Worm (Caenorhabditis elegans): Measurements from ENCODE around the gene T14B4.5.
A peak's percentile ranks its signal among the peaks of the same experiment; 100 is the strongest.

T14B4.5 gene

DNA sequence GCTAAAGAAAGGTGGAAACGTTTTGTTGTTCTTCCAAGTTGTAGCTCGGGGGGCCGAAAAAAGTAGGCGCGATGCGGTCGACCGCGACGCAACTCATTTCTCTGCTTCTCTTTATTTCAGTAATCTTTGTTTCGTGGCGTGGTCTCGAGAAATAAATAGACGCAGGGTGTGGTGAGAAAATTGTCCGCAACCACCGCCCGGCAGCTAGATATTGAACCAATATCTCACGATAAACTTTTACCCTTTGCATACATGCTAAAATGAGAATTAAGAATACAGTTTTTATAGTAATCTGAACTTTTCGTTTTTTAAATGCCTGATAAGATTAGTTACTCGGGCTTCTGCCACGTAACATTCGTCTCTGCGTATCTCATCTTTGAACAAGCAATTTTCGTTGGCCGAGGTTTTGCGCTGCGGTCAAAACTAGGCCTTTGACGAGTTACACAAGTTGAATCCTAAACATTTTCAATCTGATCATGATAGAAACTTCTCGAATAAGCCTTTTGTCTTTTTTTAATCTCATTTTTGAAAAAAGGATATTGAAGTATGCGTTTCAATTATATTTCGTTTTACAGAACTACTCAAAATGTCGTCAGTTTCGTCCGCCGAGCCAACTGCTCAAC is 32.9 kb upstream of the T14B4.5 start, which contains the start of gene gyf-1:
Gene gyf-1 (plus strand): TSS at position 573 of the 623 bp plus-strand sequence.
- TF ChIP-seq arid-1 (GFP tag; conservative IDR thresholded peaks at IDR 0.05) (no peak), lin-1 (GFP tag; IDR thresholded peaks at IDR 0.05) (no peak), Y5F2A.4 (GFP tag; optimal IDR thresholded peaks at IDR 0.05) (no peak), egl-43 (GFP tag; IDR thresholded peaks at IDR 0.05) (no peak), ama-1 (optimal IDR thresholded peaks at IDR 0.05) (peak; percentile 19), nhr-10 (tag; optimal IDR thresholded peaks at IDR 0.05) (no peak), hlh-11 (tag; optimal IDR thresholded peaks at IDR 0.05) (peak; percentile 69), Y48G9A.11 (GFP tag; IDR thresholded peaks at IDR 0.05) (no peak), nhr-6 (tag; optimal IDR thresholded peaks at IDR 0.05) (peak; percentile 31), F49E8.2 (tag; optimal IDR thresholded peaks at IDR 0.05; ENCODE audit: borderline replicate concordance) (no peak), lin-13 (GFP tag; optimal IDR thresholded peaks at IDR 0.05) (no peak), unc-62 (GFP tag; optimal IDR thresholded peaks at IDR 0.05 in 1 of 2) (peak in 1 of 2 experiments; percentile 33), unc-62 (tag; optimal IDR thresholded peaks at IDR 0.05) (no peak), ctbp-1 (GFP tag; IDR thresholded peaks at IDR 0.05) (0 out of 2 replicates have a peak, but pooled peaks have one; percentile 34), T26A8.4 (GFP tag; IDR thresholded peaks at IDR 0.05) (no peak), hlh-30 (tag; optimal IDR thresholded peaks at IDR 0.05; ENCODE audit: insufficient read depth) (peak; percentile 71), zip-2 (tag; optimal IDR thresholded peaks at IDR 0.05) (no peak), sdz-12 (GFP tag; optimal IDR thresholded peaks at IDR 0.05) (no peak), ztf-11 (tag; optimal IDR thresholded peaks at IDR 0.05) (no peak), lsy-2 (tag; optimal IDR thresholded peaks at IDR 0.05) (peak in 1 of 2 experiments; percentile 44), ceh-62 (tag; optimal IDR thresholded peaks at IDR 0.05) (no peak), mxl-3 (GFP tag; optimal IDR thresholded peaks at IDR 0.05) (peak; percentile 79), snpc-4 (tag; optimal IDR thresholded peaks at IDR 0.05) (no peak), zfp-2 (tag; optimal IDR thresholded peaks at IDR 0.05) (no peak), dmd-6 (GFP tag; IDR thresholded peaks at IDR 0.05) (peak; percentile 29; the same call in 1 of the 2 replicates), nhr-237 (tag; optimal IDR thresholded peaks at IDR 0.05) (no peak), nhr-28 (tag; optimal IDR thresholded peaks at IDR 0.05) (peak; percentile 63), R02D3.7 (tag; optimal IDR thresholded peaks at IDR 0.05) (no peak), hif-1 (tag; optimal IDR thresholded peaks at IDR 0.05) (peak in 1 of 2 experiments; percentile 63), F44E2.7 (GFP tag; IDR thresholded peaks at IDR 0.05) (no peak), dmd-9 (GFP tag; IDR thresholded peaks at IDR 0.05) (no peak), ztf-7 (tag; optimal IDR thresholded peaks at IDR 0.05) (no peak), hmg-1.1 (GFP tag; IDR thresholded peaks at IDR 0.05) (peak; percentile 56; the same call in 1 of the 2 replicates), nhr-41 (GFP tag; IDR thresholded peaks at IDR 0.05) (no peak), pha-4 (GFP tag; IDR thresholded peaks at IDR 0.05) (no peak), pha-4 (tag; optimal IDR thresholded peaks at IDR 0.05) (no peak), mdl-1 (tag; optimal IDR thresholded peaks at IDR 0.05) (peak in 1 of 2 experiments; percentile 7), pqm-1 (tag; optimal IDR thresholded peaks at IDR 0.05) (peak; percentile 30), rbr-2 (tag; optimal IDR thresholded peaks at IDR 0.05) (peak; percentile 23), dpl-1 (GFP tag; optimal IDR thresholded peaks at IDR 0.05) (peak; percentile 24), vab-7 (GFP tag; IDR thresholded peaks at IDR 0.05) (peak; percentile 34; the same call in 1 of the 2 replicates), zip-11 (GFP tag; IDR thresholded peaks at IDR 0.05) (no peak), ceh-28 (tag; optimal IDR thresholded peaks at IDR 0.05) (no peak), nhr-76 (tag; optimal IDR thresholded peaks at IDR 0.05) (no peak), nhr-11 (tag; optimal IDR thresholded peaks at IDR 0.05) (peak; percentile 39), php-3 (GFP tag; IDR thresholded peaks at IDR 0.05) (no peak), mep-1 (tag; optimal IDR thresholded peaks at IDR 0.05) (no peak), Y75B8A.6 (GFP tag; IDR thresholded peaks at IDR 0.05) (no peak), aha-1 (tag) (peak; percentile 65), mes-2 (tag; optimal IDR thresholded peaks at IDR 0.05; ENCODE audit: poor library complexity, severe bottlenecking) (peak; percentile 53), saeg-2 (GFP tag; IDR thresholded peaks at IDR 0.05) (no peak)
